Worm (Caenorhabditis elegans) whole organism, late embryonic: ENCODE results near the gene mlt-10.

Source experiments
- C08G9.2 ChIP-seq: sonication (generic microtip); optimal IDR thresholded peaks from 2 replicates; lab custom pipeline; 2016; ENCODE audit warnings: mild to moderate bottlenecking, missing genetic modification characterization, moderate library complexity, missing compliant biosample characterization
- K09A11.1 ChIP-seq: sonication (generic microtip); optimal IDR thresholded peaks from 2 replicates; lab custom pipeline; 2017; ENCODE audit warnings: antibody characterized with exemption, mild to moderate bottlenecking, missing genetic modification characterization, missing compliant biosample characterization; ENCODE audit not compliant: insufficient read depth
- Y22D7AL.16 ChIP-seq: sonication (generic microtip); optimal IDR thresholded peaks from 2 replicates; lab custom pipeline; 2016; ENCODE audit warnings: missing genetic modification characterization, missing compliant biosample characterization
- ahr-1 ChIP-seq: sonication (generic microtip); optimal IDR thresholded peaks from 2 replicates; lab custom pipeline; 2016; ENCODE audit warnings: missing genetic modification characterization, missing compliant biosample characterization
- ceh-14 ChIP-seq: sonication (generic microtip); optimal IDR thresholded peaks from 2 replicates; lab custom pipeline; 2016; ENCODE audit warnings: missing genotype, missing genetic modification characterization, missing compliant biosample characterization
- ceh-2 ChIP-seq: sonication (generic microtip); optimal IDR thresholded peaks from 2 replicates; lab custom pipeline; 2016; ENCODE audit warnings: missing genotype, missing genetic modification characterization, missing compliant biosample characterization
- ceh-22 ChIP-seq: sonication (generic microtip); optimal IDR thresholded peaks from 2 replicates; lab custom pipeline; 2017; ENCODE audit warnings: missing biosample characterization, missing genetic modification characterization
- ceh-24 ChIP-seq: sonication (generic microtip); optimal IDR thresholded peaks from 2 replicates; lab custom pipeline; 2016; ENCODE audit warnings: mild to moderate bottlenecking, missing genetic modification characterization, missing compliant biosample characterization
- ceh-31 ChIP-seq: sonication (generic microtip); optimal IDR thresholded peaks from 2 replicates; lab custom pipeline; 2016; ENCODE audit warnings: missing genetic modification characterization, missing compliant biosample characterization
- ceh-34 ChIP-seq: sonication (generic microtip); optimal IDR thresholded peaks from 2 replicates; lab custom pipeline; 2016; ENCODE audit warnings: mild to moderate bottlenecking, missing genetic modification characterization, missing compliant biosample characterization
- ceh-45 ChIP-seq: fragments of 200-800 bp; sonication (Bioruptor generic); IDR thresholded peaks from 2 replicates; pipeline ENCODE4 v1.3.6; 2022; ENCODE audit warnings: missing genetic modification reagents, missing genetic modification characterization, missing compliant biosample characterization
- ceh-6 ChIP-seq: fragments of 200-800 bp; sonication (Bioruptor generic); optimal IDR thresholded peaks from 2 replicates; lab custom pipeline; 2018; ENCODE audit warnings: mild to moderate bottlenecking, missing genetic modification characterization, missing compliant biosample characterization
- elt-4 ChIP-seq: sonication (generic microtip); optimal IDR thresholded peaks from 2 replicates; lab custom pipeline; 2016; ENCODE audit warnings: missing genetic modification characterization, missing compliant biosample characterization
- eyg-1 ChIP-seq: sonication (generic microtip); optimal IDR thresholded peaks from 2 replicates; lab custom pipeline; 2016; ENCODE audit warnings: missing genotype, missing genetic modification characterization, missing compliant biosample characterization
- fax-1 ChIP-seq: sonication (generic microtip); optimal IDR thresholded peaks from 2 replicates; lab custom pipeline; 2016; ENCODE audit warnings: missing genotype, missing genetic modification characterization, missing compliant biosample characterization
- fkh-6 ChIP-seq: sonication (generic microtip); optimal IDR thresholded peaks from 2 replicates; lab custom pipeline; 2016; ENCODE audit warnings: missing genetic modification characterization, missing compliant biosample characterization
- gmeb-2 ChIP-seq: sonication (generic microtip); optimal IDR thresholded peaks from 2 replicates; lab custom pipeline; 2016; ENCODE audit warnings: missing genetic modification characterization, inconsistent platforms, missing compliant biosample characterization
- hlh-13 ChIP-seq: fragments of 200-800 bp; sonication (Bioruptor generic); optimal IDR thresholded peaks from 2 replicates; lab custom pipeline; 2018; ENCODE audit warnings: mild to moderate bottlenecking, missing genetic modification characterization, missing compliant biosample characterization
- hlh-15 ChIP-seq: sonication (generic microtip); optimal IDR thresholded peaks from 2 replicates; lab custom pipeline; 2016; ENCODE audit warnings: missing genetic modification characterization, missing compliant biosample characterization
- hlh-6 ChIP-seq: sonication (generic microtip); optimal IDR thresholded peaks from 2 replicates; lab custom pipeline; 2016; ENCODE audit warnings: missing genotype, missing genetic modification characterization, missing compliant biosample characterization
- hlh-8 ChIP-seq: sonication (generic microtip); optimal IDR thresholded peaks from 2 replicates; lab custom pipeline; 2016; ENCODE audit warnings: missing genotype, missing genetic modification characterization, missing compliant biosample characterization
- lin-11 ChIP-seq: fragments of 200-800 bp; sonication (Bioruptor generic); optimal IDR thresholded peaks from 2 replicates; lab custom pipeline; 2018; ENCODE audit warnings: mild to moderate bottlenecking, missing genetic modification characterization, missing compliant biosample characterization
- madf-2 ChIP-seq: sonication (generic microtip); optimal IDR thresholded peaks from 2 replicates; lab custom pipeline; 2017; ENCODE audit warnings: missing genetic modification characterization, missing compliant biosample characterization
- nhr-11 ChIP-seq: fragments of 150-350 bp; optimal IDR thresholded peaks from 2 replicates; lab custom pipeline; 2014; ENCODE audit warnings: missing biosample characterization, missing genetic modification characterization
- nhr-232 ChIP-seq: sonication (generic microtip); optimal IDR thresholded peaks from 2 replicates; lab custom pipeline; 2016; ENCODE audit warnings: missing genetic modification characterization, missing compliant biosample characterization
- npax-4 ChIP-seq: sonication (generic microtip); optimal IDR thresholded peaks from 2 replicates; lab custom pipeline; 2016; ENCODE audit warnings: missing genetic modification characterization, missing compliant biosample characterization
- pat-9 ChIP-seq: fragments of 200-800 bp; sonication (Bioruptor generic); optimal IDR thresholded peaks from 2 replicates; lab custom pipeline; 2018; ENCODE audit warnings: mild to moderate bottlenecking, missing genetic modification characterization, moderate library complexity, missing compliant biosample characterization
- pax-1 ChIP-seq: fragments of 150-350 bp; optimal IDR thresholded peaks from 2 replicates; lab custom pipeline; 2014; ENCODE audit warnings: missing biosample characterization, missing genetic modification characterization
- pha-2 ChIP-seq: sonication (generic microtip); optimal IDR thresholded peaks from 2 replicates; lab custom pipeline; 2017; ENCODE audit warnings: mild to moderate bottlenecking, missing genetic modification characterization, missing compliant biosample characterization
- pha-4 ChIP-seq: fragments of 150-350 bp; optimal IDR thresholded peaks from 2 replicates; lab custom pipeline; 2018; ENCODE audit warnings: missing biosample characterization, missing genetic modification reagents, missing genetic modification characterization
- pqm-1 ChIP-seq: sonication (generic microtip); optimal IDR thresholded peaks from 2 replicates; lab custom pipeline; 2016; ENCODE audit warnings: missing genetic modification characterization, missing compliant biosample characterization
- rnt-1 ChIP-seq: sonication (generic microtip); optimal IDR thresholded peaks from 2 replicates; lab custom pipeline; 2016; ENCODE audit warnings: missing genetic modification characterization, missing compliant biosample characterization
- sdc-2 ChIP-seq: sonication (generic microtip); optimal IDR thresholded peaks from 2 replicates; lab custom pipeline; 2016; ENCODE audit warnings: missing genotype, missing genetic modification characterization, missing compliant biosample characterization
- sox-4 ChIP-seq: sonication (generic microtip); optimal IDR thresholded peaks from 2 replicates; lab custom pipeline; 2017; ENCODE audit warnings: mild to moderate bottlenecking, missing genetic modification characterization, inconsistent platforms, missing compliant biosample characterization
- tbx-2 ChIP-seq: sonication (generic microtip); optimal IDR thresholded peaks from 2 replicates; lab custom pipeline; 2016; ENCODE audit warnings: missing genetic modification characterization, missing compliant biosample characterization
- tbx-7 ChIP-seq: sonication (generic microtip); optimal IDR thresholded peaks from 2 replicates; lab custom pipeline; 2016; ENCODE audit warnings: missing genotype, missing genetic modification characterization, missing compliant biosample characterization
- ttx-3 ChIP-seq: sonication (generic microtip); optimal IDR thresholded peaks from 2 replicates; lab custom pipeline; 2016; ENCODE audit warnings: missing genetic modification reagents, missing genetic modification characterization, missing compliant biosample characterization
- unc-42 ChIP-seq: sonication (generic microtip); optimal IDR thresholded peaks from 2 replicates; lab custom pipeline; 2016; ENCODE audit warnings: missing genotype, missing genetic modification characterization, missing compliant biosample characterization
- zip-5 ChIP-seq: sonication (generic microtip); optimal IDR thresholded peaks from 2 replicates; lab custom pipeline; 2016; ENCODE audit warnings: missing genetic modification characterization, missing compliant biosample characterization

mlt-10 gene

ce11 chrII:577632-578031 is 31.1 kb downstream of the mlt-10 start, which contains the start of gene W08F4.7:
Gene W08F4.7, minus strand, starts transcription at chrII:577732.
- TF ChIP-seq elt-4 (tag; lab: Kevin White, UChicago) = no peak
- TF ChIP-seq ceh-24 = no peak
- TF ChIP-seq fax-1 (tag; lab: Kevin White, UChicago) = no peak
- no peak for TF ChIP-seq pax-1
- TF ChIP-seq tbx-7 (tag; lab: Kevin White, UChicago) = no peak
- no peak for TF ChIP-seq sdc-2 (tag; lab: Kevin White, UChicago)
- no peak for TF ChIP-seq ceh-31 (tag; lab: Kevin White, UChicago)
- TF ChIP-seq ceh-45 (GFP tag; lab: Robert Waterston, UW) = no peak
- no peak for TF ChIP-seq ttx-3 (tag; lab: Kevin White, UChicago)
- no peak for TF ChIP-seq hlh-6 (tag; lab: Kevin White, UChicago)
- no peak for TF ChIP-seq pha-2 (tag; lab: Kevin White, UChicago)
- no peak for TF ChIP-seq K09A11.1
- no peak for TF ChIP-seq Y22D7AL.16 (tag; lab: Kevin White, UChicago)
- no peak for TF ChIP-seq npax-4 (tag; lab: Kevin White, UChicago)
- TF ChIP-seq ceh-2 (tag; lab: Kevin White, UChicago) = no peak
- TF ChIP-seq ahr-1 (tag; lab: Kevin White, UChicago) = no peak
- no peak for TF ChIP-seq hlh-13 (GFP tag; lab: Kevin White, UChicago)
- TF ChIP-seq unc-42 (tag; lab: Kevin White, UChicago) = no peak

- TF ChIP-seq hlh-8 (tag; lab: Kevin White, UChicago) (no peak), C08G9.2 (tag; lab: Kevin White, UChicago) (no peak), rnt-1 (tag; lab: Kevin White, UChicago) (no peak), nhr-11 (tag; lab: Kevin White, UChicago) (no peak), pha-4 (tag; lab: Kevin White, UChicago) (no peak), zip-5 (tag; lab: Kevin White, UChicago) (no peak), ceh-34 (tag; lab: Kevin White, UChicago) (no peak), ceh-14 (tag; lab: Kevin White, UChicago) (no peak), madf-2 (tag; lab: Kevin White, UChicago) (no peak), eyg-1 (tag; lab: Kevin White, UChicago) (no peak), tbx-2 (no peak), K09A11.1 (no peak), gmeb-2 (no peak), hlh-15 (tag; lab: Kevin White, UChicago) (no peak), pha-2 (tag; lab: Kevin White, UChicago) (no peak), ceh-22 (tag; lab: Kevin White, UChicago) (no peak), ceh-24 (no peak)
- TF ChIP-seq, all 69 proteins: peak for 0
These were observed 32.3 kb downstream of the mlt-10 start for ce11 chrII:578803-579202.

- no peak for TF ChIP-seq ceh-31 (tag; lab: Kevin White, UChicago)
- peak; percentile 7 for TF ChIP-seq unc-42 (tag; lab: Kevin White, UChicago)
These were observed 33.7 kb downstream of the mlt-10 start, which contains the start of the genes cdc-37 and W08F4.3 for ce11 chrII:580189-580643. Gene cdc-37, minus strand, starts transcription at chrII:580593. Gene W08F4.3, plus strand, starts transcription at chrII:580602.

ce11 chrII:581983-582382 is 35.5 kb downstream of the mlt-10 start:
- TF ChIP-seq ceh-22 (tag; lab: Kevin White, UChicago) (no peak), pha-2 (tag; lab: Kevin White, UChicago) (no peak), rnt-1 (tag; lab: Kevin White, UChicago) (no peak), hlh-15 (tag; lab: Kevin White, UChicago) (no peak), sox-4 (tag; lab: Kevin White, UChicago) (no peak), elt-4 (tag; lab: Kevin White, UChicago) (no peak), ceh-31 (tag; lab: Kevin White, UChicago) (no peak), ceh-24 (no peak), ahr-1 (tag; lab: Kevin White, UChicago) (no peak), C08G9.2 (tag; lab: Kevin White, UChicago) (no peak), Y22D7AL.16 (tag; lab: Kevin White, UChicago) (no peak), sdc-2 (tag; lab: Kevin White, UChicago) (no peak), pat-9 (tag; lab: Kevin White, UChicago) (no peak), pha-4 (tag; lab: Kevin White, UChicago) (no peak), ceh-6 (GFP tag; lab: Kevin White, UChicago) (no peak), pqm-1 (tag; lab: Kevin White, UChicago) (no peak), pax-1 (no peak), fkh-6 (tag; lab: Kevin White, UChicago) (no peak), lin-11 (tag; lab: Kevin White, UChicago) (no peak), nhr-232 (tag; lab: Kevin White, UChicago) (no peak)
